Fruit fly (Drosophila melanogaster) whole organism, embryonic: ENCODE measurements around the gene Lsd-1.

Experiments
- Atf-2 ChIP-seq: fragments of 200-800 bp; sonication (Bioruptor generic); optimal IDR thresholded peaks from 2 replicates; lab custom pipeline; 2016; ENCODE audit warnings: missing biosample characterization, missing genetic modification characterization
- Bteb2 ChIP-seq: fragments of 200-800 bp; sonication (Bioruptor generic); optimal IDR thresholded peaks from 2 replicates; lab custom pipeline; 2016; ENCODE audit warnings: missing biosample characterization, missing genetic modification characterization
- CG10366 ChIP-seq: fragments of 200-800 bp; sonication (Bioruptor generic); IDR thresholded peaks from 2 replicates; pipeline ENCODE4 v1.3.6; 2022; ENCODE audit warnings: missing biosample characterization, missing genetic modification characterization
- CG10654 ChIP-seq: fragments of 200-800 bp; sonication (Bioruptor generic); optimal IDR thresholded peaks from 2 replicates; lab custom pipeline; 2016; ENCODE audit warnings: missing biosample characterization, missing genetic modification characterization
- CG11696 ChIP-seq: fragments of 200-800 bp; sonication (Bioruptor generic); IDR thresholded peaks from 2 replicates; pipeline ENCODE4 v1.3.6; 2022; ENCODE audit warnings: missing biosample characterization, missing genetic modification characterization
- CG12299 ChIP-seq: fragments of 200-800 bp; sonication (Bioruptor generic); optimal IDR thresholded peaks from 2 replicates; lab custom pipeline; 2018; ENCODE audit warnings: missing biosample characterization, mild to moderate bottlenecking, missing genetic modification characterization
- CG13287 ChIP-seq: fragments of 200-800 bp; sonication (Bioruptor generic); IDR thresholded peaks from 2 replicates; pipeline ENCODE4 v1.3.6; 2022; ENCODE audit warnings: missing biosample characterization, missing genetic modification characterization; ENCODE audit not compliant: partially characterized antibody
- CG15011 ChIP-seq: fragments of 200-800 bp; sonication (Bioruptor generic); optimal IDR thresholded peaks from 3 replicates; lab custom pipeline; 2018; ENCODE audit warnings: missing biosample characterization, mild to moderate bottlenecking, missing genetic modification characterization
- CG1603 ChIP-seq: fragments of 200-800 bp; sonication (Bioruptor generic); optimal IDR thresholded peaks from 2 replicates; lab custom pipeline; 2019; ENCODE audit warnings: missing biosample characterization, mild to moderate bottlenecking, missing genetic modification characterization, moderate library complexity
- CG16779 ChIP-seq: fragments of 200-800 bp; sonication (Bioruptor generic); IDR thresholded peaks from 2 replicates; pipeline ENCODE4 v1.3.6; 2022; ENCODE audit warnings: missing biosample characterization, missing genetic modification characterization
- CG17328 ChIP-seq: fragments of 200-800 bp; sonication (Bioruptor generic); IDR thresholded peaks from 2 replicates; pipeline ENCODE4 v1.3.6; 2022; ENCODE audit warnings: missing biosample characterization, missing genetic modification characterization
- CG3726 ChIP-seq: fragments of 200-800 bp; sonication (Bioruptor generic); IDR thresholded peaks from 3 replicates; pipeline ENCODE4, ENCODE4 v1.3.6; 2022; ENCODE audit warnings: missing biosample characterization, missing genetic modification characterization
- CG4282 ChIP-seq: fragments of 200-800 bp; sonication (Bioruptor generic); optimal IDR thresholded peaks from 2 replicates; lab custom pipeline; 2016; ENCODE audit warnings: missing biosample characterization, missing genetic modification characterization
- CG4617 ChIP-seq: fragments of 200-800 bp; sonication (Bioruptor generic); optimal IDR thresholded peaks from 3 replicates; lab custom pipeline; 2016; ENCODE audit warnings: missing biosample characterization, missing genetic modification characterization, borderline replicate concordance
- CG5245 ChIP-seq: fragments of 200-800 bp; sonication (Bioruptor generic); optimal IDR thresholded peaks from 3 replicates; lab custom pipeline; 2016; ENCODE audit warnings: missing biosample characterization, missing genetic modification characterization
- CG6683 ChIP-seq: fragments of 200-800 bp; sonication (Bioruptor generic); optimal IDR thresholded peaks from 2 replicates; lab custom pipeline; 2017; ENCODE audit warnings: missing biosample characterization, mild to moderate bottlenecking, missing genetic modification characterization, missing genetic modification reagents
- Doc3 ChIP-seq: fragments of 200-800 bp; sonication (Bioruptor generic); IDR thresholded peaks from 3 replicates; pipeline ENCODE4 v1.3.6; 2022; ENCODE audit warnings: missing biosample characterization, missing genetic modification characterization; ENCODE audit not compliant: partially characterized antibody
- E2f1 ChIP-seq: fragments of 200-800 bp; sonication (Bioruptor generic); IDR thresholded peaks from 2 replicates; pipeline ENCODE4 v1.3.6; 2022; ENCODE audit warnings: missing biosample characterization, missing genetic modification characterization
- Eip74EF ChIP-seq, 2 experiments: fragments of 200-800 bp in 1 of 2; fragments of >200 bp in 1 of 2; sonication (Bioruptor generic) in 1 of 2; optimal IDR thresholded peaks; 2 replicates each; lab custom pipeline; 2017 to 2019; ENCODE audit warnings: missing biosample characterization in 2 of 2, missing genetic modification characterization in 2 of 2, mild to moderate bottlenecking in 1 of 2, moderate library complexity in 1 of 2
- HHEX ChIP-seq: fragments of 200-800 bp; sonication (Bioruptor generic); optimal IDR thresholded peaks from 3 replicates; lab custom pipeline; 2017; ENCODE audit warnings: missing biosample characterization, mild to moderate bottlenecking, missing genetic modification characterization, missing genetic modification reagents
- HmgZ ChIP-seq: fragments of 200-800 bp; sonication (Bioruptor generic); optimal IDR thresholded peaks from 2 replicates; lab custom pipeline; 2018; ENCODE audit warnings: missing biosample characterization, mild to moderate bottlenecking, missing genetic modification characterization
- Lim3 ChIP-seq: fragments of 200-800 bp; sonication (Bioruptor generic); IDR thresholded peaks from 2 replicates; pipeline ENCODE4 v1.3.6; 2022; ENCODE audit warnings: missing biosample characterization, missing genetic modification characterization
- Myb ChIP-seq: fragments of 200-800 bp; sonication (Bioruptor generic); optimal IDR thresholded peaks from 2 replicates; lab custom pipeline; 2016; ENCODE audit warnings: missing biosample characterization, missing genetic modification characterization
- NC2β ChIP-seq: fragments of 200-800 bp; sonication (Bioruptor generic); optimal IDR thresholded peaks from 2 replicates; lab custom pipeline; 2016; ENCODE audit warnings: missing biosample characterization, missing genetic modification characterization
- Nf-YC ChIP-seq: fragments of 200-800 bp; optimal IDR thresholded peaks from 3 replicates; lab custom pipeline; 2019; ENCODE audit warnings: missing biosample characterization, mild to moderate bottlenecking, missing genetic modification characterization, moderate library complexity
- Sin3A ChIP-seq: fragments of >200 bp; optimal IDR thresholded peaks from 2 replicates; lab custom pipeline; 2018
- Sox100B ChIP-seq: fragments of 200-800 bp; sonication (Bioruptor generic); optimal IDR thresholded peaks from 3 replicates; lab custom pipeline; 2018; ENCODE audit warnings: missing biosample characterization, mild to moderate bottlenecking, missing genetic modification characterization
- ab ChIP-seq: fragments of 200-800 bp; sonication (Bioruptor generic); optimal IDR thresholded peaks from 2 replicates; lab custom pipeline; 2016; ENCODE audit warnings: missing biosample characterization, missing genetic modification characterization
- aop ChIP-seq: fragments of 200-800 bp; sonication (Bioruptor generic); IDR thresholded peaks from 2 replicates; pipeline ENCODE4 v1.3.6; 2022; ENCODE audit warnings: missing biosample characterization, missing genetic modification characterization
- bowl ChIP-seq: fragments of 200-800 bp; sonication (Bioruptor generic); IDR thresholded peaks from 2 replicates; pipeline ENCODE4 v1.3.6; 2022; ENCODE audit warnings: missing biosample characterization, missing genetic modification characterization
- da ChIP-seq: fragments of 200-800 bp; sonication (Bioruptor generic); optimal IDR thresholded peaks from 2 replicates; lab custom pipeline; 2016; ENCODE audit warnings: missing biosample characterization, missing genetic modification characterization
- fru ChIP-seq: fragments of >200 bp; optimal IDR thresholded peaks from 2 replicates; lab custom pipeline; 2017
- ftz-f1 ChIP-seq: fragments of 200-800 bp; sonication (Bioruptor generic); optimal IDR thresholded peaks from 2 replicates; lab custom pipeline; 2016; ENCODE audit warnings: missing biosample characterization, missing genetic modification characterization
- hb ChIP-seq: fragments of 200-800 bp; sonication (Bioruptor generic); IDR thresholded peaks from 3 replicates; pipeline ENCODE4 v1.3.6; 2022; ENCODE audit warnings: missing biosample characterization, missing genetic modification characterization; ENCODE audit not compliant: partially characterized antibody
- ind ChIP-seq: fragments of 200-800 bp; sonication (Bioruptor generic); optimal IDR thresholded peaks from 3 replicates; lab custom pipeline; 2016; ENCODE audit warnings: missing biosample characterization, missing genetic modification characterization
- luna ChIP-seq: fragments of 200-800 bp; sonication (Bioruptor generic); optimal IDR thresholded peaks from 2 replicates; lab custom pipeline; 2016; ENCODE audit warnings: missing biosample characterization, missing genetic modification characterization
- mam ChIP-seq: fragments of 200-800 bp; sonication (Bioruptor generic); optimal IDR thresholded peaks from 3 replicates; lab custom pipeline; 2016; ENCODE audit warnings: missing biosample characterization, missing genetic modification characterization
- mld ChIP-seq: fragments of 200-800 bp; sonication (Bioruptor generic); IDR thresholded peaks from 3 replicates; pipeline ENCODE4 v1.3.6; 2022; ENCODE audit warnings: missing biosample characterization, missing genetic modification characterization; ENCODE audit not compliant: partially characterized antibody
- p53 ChIP-seq: fragments of 200-800 bp; sonication (Bioruptor generic); optimal IDR thresholded peaks from 2 replicates; lab custom pipeline; 2016; ENCODE audit warnings: missing biosample characterization, missing genetic modification characterization
- pros ChIP-seq: fragments of 200-800 bp; sonication (Bioruptor generic); optimal IDR thresholded peaks from 3 replicates; lab custom pipeline; 2019; ENCODE audit warnings: missing biosample characterization, mild to moderate bottlenecking, missing genetic modification characterization, moderate library complexity
- ro ChIP-seq: fragments of 200-800 bp; sonication (Bioruptor generic); IDR thresholded peaks from 2 replicates; pipeline ENCODE4 v1.3.6; 2022; ENCODE audit warnings: missing biosample characterization, missing genetic modification characterization
- row ChIP-seq: fragments of 200-800 bp; sonication (Bioruptor generic); IDR thresholded peaks from 3 replicates; pipeline ENCODE4 v1.3.6; 2022; ENCODE audit warnings: missing biosample characterization, missing genetic modification characterization
- scrt ChIP-seq: fragments of 200-800 bp; sonication (Bioruptor generic); optimal IDR thresholded peaks from 2 replicates; lab custom pipeline; 2018; ENCODE audit warnings: missing biosample characterization, mild to moderate bottlenecking, missing genetic modification characterization, moderate library complexity
- sima ChIP-seq: fragments of 200-800 bp; sonication (Bioruptor generic); optimal IDR thresholded peaks from 2 replicates; lab custom pipeline; 2016; ENCODE audit warnings: missing biosample characterization, missing genetic modification characterization
- ssp ChIP-seq: fragments of 200-800 bp; sonication (Bioruptor generic); IDR thresholded peaks from 2 replicates; pipeline ENCODE4 v1.3.6; 2022; ENCODE audit warnings: missing biosample characterization, missing genetic modification characterization
- sug ChIP-seq: fragments of 200-800 bp; optimal IDR thresholded peaks from 2 replicates; lab custom pipeline; 2019; ENCODE audit warnings: missing biosample characterization, mild to moderate bottlenecking, missing genetic modification characterization, moderate library complexity
- twi ChIP-seq: fragments of 200-800 bp; optimal IDR thresholded peaks from 2 replicates; lab custom pipeline; 2019; ENCODE audit warnings: missing biosample characterization, mild to moderate bottlenecking, missing genetic modification characterization, moderate library complexity
- wdn ChIP-seq: fragments of 200-800 bp; sonication (Bioruptor generic); IDR thresholded peaks from 2 replicates; pipeline ENCODE4 v1.3.6; 2022; ENCODE audit warnings: missing biosample characterization, missing genetic modification characterization
- wek ChIP-seq: fragments of 200-800 bp; sonication (Bioruptor generic); optimal IDR thresholded peaks from 3 replicates; lab custom pipeline; 2018; ENCODE audit warnings: missing biosample characterization, mild to moderate bottlenecking, missing genetic modification characterization, moderate library complexity

Lsd-1 gene

DNA sequence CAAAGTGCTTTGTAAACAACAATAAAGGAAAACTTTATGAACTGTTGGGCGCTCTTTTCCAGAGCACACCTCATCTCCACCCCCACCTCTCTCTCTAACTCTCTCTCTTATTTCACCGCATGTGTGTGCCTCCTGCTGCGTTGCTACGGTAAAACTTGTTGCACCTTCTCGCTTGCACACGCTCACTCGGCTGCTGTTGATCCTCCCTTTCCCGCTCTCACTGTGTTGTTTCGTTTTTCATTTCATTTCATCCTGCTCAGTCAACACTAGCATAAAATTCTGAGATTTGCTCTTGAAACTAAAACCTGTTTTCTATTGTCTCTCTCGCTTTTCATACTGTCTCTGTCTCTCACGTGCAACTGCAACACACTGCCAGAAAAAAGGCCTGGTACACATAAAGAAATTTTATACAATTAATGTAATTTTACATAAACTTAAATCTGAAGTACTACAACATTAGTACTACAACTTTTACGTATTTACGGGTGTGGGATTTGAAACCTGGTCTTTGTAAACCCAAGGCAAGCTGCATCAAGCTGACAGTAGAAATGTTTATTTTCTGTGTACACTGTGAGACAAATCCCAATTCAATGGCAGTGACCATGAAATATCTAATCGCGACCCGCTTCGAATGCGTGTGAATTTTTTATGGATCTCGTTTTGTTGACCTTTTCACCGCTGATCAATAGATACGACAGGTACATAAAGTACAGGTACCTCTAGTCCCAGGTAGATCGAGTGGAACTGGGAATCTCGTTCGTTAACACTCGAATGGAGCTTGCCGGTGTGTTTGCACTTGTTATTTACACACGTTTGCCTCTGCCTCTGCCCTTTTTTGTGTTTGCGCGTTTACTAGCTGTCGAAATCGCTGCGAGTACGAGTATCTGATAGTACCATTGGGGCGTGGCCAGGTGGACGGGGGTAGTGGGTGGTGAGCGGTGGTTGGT is 19.1 kb downstream of the Lsd-1 start (continued):
- TF ChIP-seq HHEX (peak; percentile 77), CG10654 (GFP tag; lab: Kevin White, UChicago) (peak; percentile 76), CG5245 (GFP tag; lab: Kevin White, UChicago) (peak; percentile 81), E2f1 (peak; percentile 78), CG17328 (GFP tag; lab: Robert Waterston, UW) (peak; percentile 93), Sin3A (lab: Kevin White, UChicago) (no peak), NC2β (GFP tag; lab: Kevin White, UChicago) (peak; percentile 86), CG4617 (GFP tag; lab: Kevin White, UChicago) (peak; percentile 64), CG13287 (GFP tag; lab: Robert Waterston, UW) (no peak), Lim3 (GFP tag; lab: Robert Waterston, UW) (no peak), CG4282 (GFP tag; lab: Kevin White, UChicago) (peak; percentile 65), pros (GFP tag; lab: Kevin White, UChicago) (peak; percentile 63), ftz-f1 (GFP tag; lab: Kevin White, UChicago) (peak; percentile 65), p53 (GFP tag; lab: Kevin White, UChicago) (peak; percentile 29), luna (GFP tag; lab: Kevin White, UChicago) (no peak), twi (peak; percentile 90), da (GFP tag; lab: Kevin White, UChicago) (peak; percentile 23), CG1603 (tag; lab: Kevin White, UChicago) (peak; percentile 91), CG6683 (GFP tag; lab: Kevin White, UChicago) (peak; percentile 79), CG3726 (GFP tag; lab: Robert Waterston, UW) (peak; percentile 76), CG10366 (peak; percentile 76), Doc3 (GFP tag; lab: Robert Waterston, UW) (no peak), bowl (GFP tag; lab: Robert Waterston, UW) (no peak), CG15011 (GFP tag; lab: Kevin White, UChicago) (peak; percentile 70), ssp (GFP tag; lab: Robert Waterston, UW) (peak; percentile 78), Myb (peak; percentile 42), wdn (GFP tag; lab: Robert Waterston, UW) (no peak), Bteb2 (GFP tag; lab: Kevin White, UChicago) (peak; percentile 32), Atf-2 (peak; percentile 82), ind (GFP tag; lab: Kevin White, UChicago) (peak; percentile 80), row (GFP tag; lab: Robert Waterston, UW) (peak; percentile 89), sug (tag; lab: Kevin White, UChicago) (peak; percentile 77), ro (peak; percentile 47; the same call in 1 of the 2 replicates), hb (GFP tag; lab: Robert Waterston, UW) (no peak), CG16779 (GFP tag; lab: Robert Waterston, UW) (peak; percentile 56; the same call in 1 of the 2 replicates), wek (GFP tag; lab: Kevin White, UChicago) (peak; percentile 83), ab (GFP tag; lab: Kevin White, UChicago) (peak; percentile 83), mam (GFP tag; lab: Kevin White, UChicago) (peak; percentile 52), HmgZ (tag; lab: Kevin White, UChicago) (peak; percentile 72), fru (lab: Kevin White, UChicago) (no peak), CG11696 (GFP tag; lab: Robert Waterston, UW) (no peak; the same call in 1 of the 2 replicates), mld (GFP tag; lab: Robert Waterston, UW) (no peak), Eip74EF (GFP tag; optimal IDR thresholded peaks at IDR 0.05; lab: Kevin White, UChicago) (peak in 1 of 2 experiments; percentile 80), CG12299 (peak; percentile 76), aop (GFP tag; lab: Robert Waterston, UW) (peak; percentile 27; the same call in 1 of the 2 replicates), sima (GFP tag; lab: Kevin White, UChicago) (peak; percentile 12), scrt (GFP tag; lab: Kevin White, UChicago) (peak; percentile 63), Nf-YC (tag; lab: Kevin White, UChicago) (peak; percentile 85), Sox100B (peak; percentile 87)
